Worm (Caenorhabditis elegans) whole organism, young adult: ENCODE data around the gene K03H1.13.

Experiments
- B0019.2 ChIP-seq: fragments of 200-800 bp; sonication (Bioruptor generic); conservative IDR thresholded peaks from 2 replicates; pipeline ENCODE4 v1.3.6; 2022; ENCODE audit warnings: missing genetic modification reagents, missing genetic modification characterization, missing compliant biosample characterization
- F23B12.7 ChIP-seq: sonication (generic microtip); optimal IDR thresholded peaks from 2 replicates; lab custom pipeline; 2017; ENCODE audit warnings: missing genetic modification characterization, mild to moderate bottlenecking, missing compliant biosample characterization, antibody characterized with exemption, moderate library complexity; ENCODE audit not compliant: insufficient read depth
- F39B2.1 ChIP-seq: fragments of 200-800 bp; sonication (Bioruptor generic); IDR thresholded peaks from 2 replicates; pipeline ENCODE4 v1.3.6; 2022; ENCODE audit warnings: missing genetic modification reagents, missing genetic modification characterization, missing compliant biosample characterization
- ama-1 ChIP-seq, 3 experiments: fragments of 150-350 bp in 1 of 3; sonication (generic microtip) in 2 of 3; optimal IDR thresholded peaks; 2 replicates each; lab custom pipeline; 2014 to 2018; ENCODE audit warnings: missing biosample characterization in 2 of 3, missing genetic modification characterization in 2 of 3, missing genetic modification reagents in 2 of 3
- atf-7 ChIP-seq: sonication (generic microtip); optimal IDR thresholded peaks from 2 replicates; lab custom pipeline; 2017; ENCODE audit warnings: mild to moderate bottlenecking, missing genetic modification characterization, missing compliant biosample characterization
- hmg-20 ChIP-seq: fragments of 200-800 bp; sonication (Bioruptor generic); IDR thresholded peaks from 2 replicates; pipeline ENCODE4 v1.3.6; 2022; ENCODE audit warnings: missing genetic modification reagents, missing genetic modification characterization, missing compliant biosample characterization
- nhr-90 ChIP-seq: sonication (generic microtip); optimal IDR thresholded peaks from 2 replicates; lab custom pipeline; 2016; ENCODE audit warnings: missing genotype, mild to moderate bottlenecking, missing genetic modification characterization, missing compliant biosample characterization
- xnd-1 ChIP-seq: sonication (generic microtip); optimal IDR thresholded peaks from 2 replicates; lab custom pipeline; 2016; ENCODE audit warnings: missing genotype, missing genetic modification reagents, missing genetic modification characterization, missing compliant biosample characterization
- zim-3 ChIP-seq: sonication (generic microtip); optimal IDR thresholded peaks from 2 replicates; lab custom pipeline; 2017; ENCODE audit warnings: mild to moderate bottlenecking, missing genetic modification characterization, moderate library complexity, missing compliant biosample characterization

DNA sequence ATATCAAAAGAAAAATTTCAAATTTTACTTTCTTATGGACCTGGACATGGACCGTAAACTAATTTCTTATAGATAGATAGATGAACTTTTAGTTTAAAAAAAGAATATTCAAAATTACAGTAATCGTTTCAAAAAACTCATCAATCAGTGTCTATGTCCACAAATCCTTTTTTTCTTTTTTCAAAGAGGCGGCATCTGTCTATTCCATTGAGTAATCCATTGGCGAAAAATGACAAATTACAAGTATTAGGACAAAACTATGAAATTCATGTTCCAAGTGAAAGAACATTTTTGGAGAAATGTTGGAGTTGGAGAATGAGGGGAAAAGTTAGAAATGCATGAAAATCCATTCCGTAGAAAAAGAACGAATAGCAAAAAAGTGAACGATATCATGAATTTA, 35.4 kb upstream of the K03H1.13 start:
- TF ChIP-seq F23B12.7 (tag; lab: Kevin White, UChicago) (no peak), F39B2.1 (GFP tag; lab: Robert Waterston, UW) (no peak), ama-1 (optimal IDR thresholded peaks at IDR 0.05; lab: Kevin White, UChicago) (no peak), ama-1 (GFP tag; optimal IDR thresholded peaks at IDR 0.05; lab: Kevin White, UChicago) (no peak), atf-7 (tag; lab: Kevin White, UChicago) (no peak), nhr-90 (tag; lab: Kevin White, UChicago) (no peak), B0019.2 (GFP tag; lab: Robert Waterston, UW) (no peak), hmg-20 (GFP tag; lab: Robert Waterston, UW) (no peak), zim-3 (tag; lab: Kevin White, UChicago) (no peak), xnd-1 (tag; lab: Kevin White, UChicago) (no peak)
